Worm (Caenorhabditis elegans): ENCODE results near the gene oxy-4.

Gene oxy-4

ce11 chrIII:5169699-5170098, 11.1 kb upstream of the oxy-4 start, which contains the start of gene ulp-1:
Gene ulp-1 (minus strand): TSS chrIII:5169799.
- no peak for TF ChIP-seq lin-13 (GFP tag; optimal IDR thresholded peaks at IDR 0.05)
- no peak for TF ChIP-seq sptf-1 (tag; optimal IDR thresholded peaks at IDR 0.05)
- TF ChIP-seq lin-39 (tag; optimal IDR thresholded peaks at IDR 0.05) = no peak
- TF ChIP-seq snu-23 (GFP tag; optimal IDR thresholded peaks at IDR 0.05) = no peak
- TF ChIP-seq unc-30 (tag; optimal IDR thresholded peaks at IDR 0.05) = no peak
- TF ChIP-seq ceh-82 (tag; optimal IDR thresholded peaks at IDR 0.05) = no peak
- TF ChIP-seq nhr-77 (tag; optimal IDR thresholded peaks at IDR 0.05) = no peak
- TF ChIP-seq Y116A8C.19 (tag; optimal IDR thresholded peaks at IDR 0.05; ENCODE audit: borderline replicate concordance) = no peak
- TF ChIP-seq fkh-8 (tag; optimal IDR thresholded peaks at IDR 0.05) = no peak
- no peak for TF ChIP-seq hlh-17 (GFP tag; optimal IDR thresholded peaks at IDR 0.05; ENCODE audit: borderline replicate concordance)

DNA sequence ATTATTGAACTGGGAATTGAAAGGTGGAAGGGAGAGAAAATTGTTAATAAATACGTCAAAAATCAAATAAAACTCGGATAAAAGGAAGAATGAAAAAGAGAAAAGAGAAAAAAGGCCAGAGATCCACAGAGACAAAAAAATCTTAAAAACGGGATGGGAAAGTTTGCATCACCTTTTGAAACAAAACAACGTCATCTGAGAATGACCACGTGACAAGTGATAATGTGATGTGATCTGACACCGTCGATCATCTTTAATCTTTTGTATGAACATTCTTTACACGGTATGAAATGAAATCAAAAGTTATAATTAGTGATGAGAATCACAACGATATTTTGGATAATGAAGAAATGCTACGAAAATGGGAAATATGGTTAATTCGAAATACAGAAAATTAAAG, 7.2 kb upstream of the oxy-4 start:
- peak; percentile 42 for TF ChIP-seq snu-23 (GFP tag; optimal IDR thresholded peaks at IDR 0.05)
- TF ChIP-seq nhr-20 (tag; optimal IDR thresholded peaks at IDR 0.05) = peak; percentile 44
- peak in 1 of 3 experiments; percentile 15 for TF ChIP-seq dpl-1 (GFP tag; optimal IDR thresholded peaks at IDR 0.05)
- TF ChIP-seq blmp-1 (tag; optimal IDR thresholded peaks at IDR 0.05) = peak; percentile 81
- no peak for TF ChIP-seq efl-3 (GFP tag; optimal IDR thresholded peaks at IDR 0.05)
- TF ChIP-seq nhr-71 (tag; optimal IDR thresholded peaks at IDR 0.05) = peak; percentile 15
- peak; percentile 66 for TF ChIP-seq nhr-85 (tag)
- peak in 1 of 6 experiments; percentile 50 for TF ChIP-seq elt-3 (tag; optimal IDR thresholded peaks at IDR 0.05)
- TF ChIP-seq lsy-2 (tag; optimal IDR thresholded peaks at IDR 0.05) = no peak
- TF ChIP-seq tbx-2 (tag; optimal IDR thresholded peaks at IDR 0.05) = peak; percentile 24

DNA sequence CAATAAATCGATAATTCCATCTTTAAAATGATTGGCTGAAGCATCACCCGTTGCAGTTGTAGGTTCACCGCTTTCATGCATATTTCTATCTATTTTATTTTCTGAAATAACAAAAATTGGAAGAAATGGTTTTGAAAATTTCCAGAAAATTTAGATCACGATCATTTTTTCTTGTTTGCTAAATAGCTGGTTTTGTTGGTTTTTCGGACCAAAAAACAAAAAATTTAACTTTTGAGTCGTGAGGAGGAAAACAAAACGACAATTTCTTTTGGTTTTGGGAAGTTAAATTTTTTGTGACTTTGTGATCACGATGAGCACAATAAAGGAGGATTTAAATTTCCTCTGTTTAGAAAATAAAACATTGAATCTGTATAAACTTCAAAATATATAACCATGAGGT, 6.6 kb upstream of the oxy-4 start, which contains the start of gene T10F2.2:
Gene T10F2.2, minus strand, starts transcription at position 101 of the 400 bp plus-strand sequence.
- TF ChIP-seq efl-3 (GFP tag; optimal IDR thresholded peaks at IDR 0.05) = no peak
- no peak for TF ChIP-seq lin-15B (tag; optimal IDR thresholded peaks at IDR 0.05)
- TF ChIP-seq lir-3 (tag; optimal IDR thresholded peaks at IDR 0.05; ENCODE audit: poor library complexity) = no peak
- no peak for TF ChIP-seq ets-5 (GFP tag; IDR thresholded peaks at IDR 0.05)
- TF ChIP-seq dpl-1 (GFP tag; optimal IDR thresholded peaks at IDR 0.05) = no peak
- no peak for TF ChIP-seq lin-13 (GFP tag; optimal IDR thresholded peaks at IDR 0.05)
- TF ChIP-seq nhr-76 (tag; optimal IDR thresholded peaks at IDR 0.05) = no peak
- no peak for TF ChIP-seq dsc-1 (tag; optimal IDR thresholded peaks at IDR 0.05)
- no peak for TF ChIP-seq C04F5.9 (tag; optimal IDR thresholded peaks at IDR 0.05)
- TF ChIP-seq alr-1 (tag; optimal IDR thresholded peaks at IDR 0.05; ENCODE audit: borderline replicate concordance) = no peak
- TF ChIP-seq ztf-11 (tag; optimal IDR thresholded peaks at IDR 0.05) = no peak
- TF ChIP-seq nhr-90 (tag; optimal IDR thresholded peaks at IDR 0.05; ENCODE audit: poor library complexity) = no peak
- TF ChIP-seq nhr-71 (tag; optimal IDR thresholded peaks at IDR 0.05) = no peak
- TF ChIP-seq ceh-8 (GFP tag; optimal IDR thresholded peaks at IDR 0.05) = no peak
- no peak for TF ChIP-seq Y116A8C.19 (tag; optimal IDR thresholded peaks at IDR 0.05; ENCODE audit: borderline replicate concordance)
- no peak for TF ChIP-seq nhr-47 (tag; optimal IDR thresholded peaks at IDR 0.05)
- no peak for TF ChIP-seq elt-2 (tag; optimal IDR thresholded peaks at IDR 0.05)
- no peak for TF ChIP-seq unc-62 (GFP tag; optimal IDR thresholded peaks at IDR 0.05)
- no peak for TF ChIP-seq ama-1 (optimal IDR thresholded peaks at IDR 0.05)
- TF ChIP-seq fkh-4 (tag; optimal IDR thresholded peaks at IDR 0.05; ENCODE audit: borderline replicate concordance) = no peak

ce11 chrIII:5162820-5163631, 4.5 kb upstream of the oxy-4 start, which contains the start of gene gars-1:
Gene gars-1 (minus strand): TSS chrIII:5163627.
- TF ChIP-seq rnt-1 (tag; optimal IDR thresholded peaks at IDR 0.05) (peak; percentile 15), lir-3 (tag; optimal IDR thresholded peaks at IDR 0.05; ENCODE audit: poor library complexity) (no peak), nhr-20 (tag; optimal IDR thresholded peaks at IDR 0.05) (peak; percentile 4), lin-15B (tag; optimal IDR thresholded peaks at IDR 0.05) (peak; percentile 9), snu-23 (GFP tag; optimal IDR thresholded peaks at IDR 0.05) (no peak), pag-3 (tag; optimal IDR thresholded peaks at IDR 0.05; ENCODE audit: borderline replicate concordance, insufficient read depth) (no peak), unc-98 (GFP tag; IDR thresholded peaks at IDR 0.05) (no peak), zip-4 (GFP tag; optimal IDR thresholded peaks at IDR 0.05) (peak; percentile 82), lsy-2 (tag; optimal IDR thresholded peaks at IDR 0.05) (peak in 1 of 2 experiments; percentile 30), sox-4 (tag; optimal IDR thresholded peaks at IDR 0.05) (no peak), dpl-1 (GFP tag; optimal IDR thresholded peaks at IDR 0.05) (peak; percentile 6 to 53 (median 7)), isw-1 (GFP tag; IDR thresholded peaks at IDR 0.05) (no peak), fkh-4 (tag; optimal IDR thresholded peaks at IDR 0.05; ENCODE audit: borderline replicate concordance) (no peak), nhr-237 (tag; optimal IDR thresholded peaks at IDR 0.05) (no peak), dsc-1 (tag; optimal IDR thresholded peaks at IDR 0.05) (no peak), nhr-11 (tag; optimal IDR thresholded peaks at IDR 0.05) (no peak), lin-13 (GFP tag; optimal IDR thresholded peaks at IDR 0.05) (peak; percentile 19), aha-1 (tag; optimal IDR thresholded peaks at IDR 0.05) (no peak)
